Fruit fly (Drosophila melanogaster): ENCODE data around the gene TfIIEalpha.

TfIIEalpha gene

DNA sequence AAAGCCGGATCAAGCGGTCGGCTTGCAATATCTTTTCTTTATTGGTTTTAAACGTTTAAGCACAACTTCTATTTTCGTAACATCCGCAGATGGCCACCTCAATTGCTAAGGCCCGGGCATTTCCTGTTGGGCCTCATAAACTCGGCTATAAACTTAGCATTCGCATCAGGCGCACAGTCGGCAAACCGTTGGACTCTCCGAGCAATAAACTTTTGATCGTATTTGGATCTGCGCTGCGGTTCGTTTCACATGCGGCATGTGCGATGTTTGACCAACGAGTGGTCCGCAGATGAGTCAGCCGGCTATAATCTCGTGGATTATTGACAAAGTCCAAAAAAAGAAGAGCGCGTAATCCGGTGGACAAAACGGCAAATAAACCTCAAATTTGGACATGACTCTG is 30.0 kb downstream of the TfIIEalpha start (continued):
- 0 out of 2 replicates have a peak, but pooled peaks have one; percentile 37 for TF ChIP-seq sob (GFP tag; IDR thresholded peaks at IDR 0.05)
- no peak for TF ChIP-seq ERR (GFP tag; optimal IDR thresholded peaks at IDR 0.05)

DNA sequence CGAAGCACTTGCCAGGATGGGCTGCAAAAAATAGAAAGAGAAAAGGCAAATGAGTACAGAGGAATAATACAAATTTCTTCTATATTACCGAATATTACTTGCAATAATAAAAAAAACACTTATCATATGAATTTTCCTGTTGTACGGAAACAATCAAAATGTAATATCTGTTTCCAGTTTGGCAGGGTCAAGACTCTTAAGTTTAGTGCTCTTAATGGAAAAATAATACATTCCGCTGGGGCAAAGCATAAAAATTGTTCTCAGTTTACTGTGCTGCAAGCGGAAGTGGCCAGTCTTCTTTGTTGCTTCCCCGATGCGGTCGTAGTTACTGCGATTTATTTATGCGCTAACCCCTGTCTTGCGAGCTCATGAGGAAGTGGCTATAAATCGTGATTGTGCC is 31.0 kb downstream of the TfIIEalpha start:
- TF ChIP-seq org-1 (GFP tag; optimal IDR thresholded peaks at IDR 0.05) (no peak), C15 (GFP tag; IDR thresholded peaks at IDR 0.05) (no peak), sens (GFP tag) (peak; percentile 34), CG32767 (GFP tag; IDR thresholded peaks at IDR 0.05) (no peak), CG14965 (GFP tag; optimal IDR thresholded peaks at IDR 0.05; ENCODE audit: borderline replicate concordance) (no peak), CG3281 (GFP tag; optimal IDR thresholded peaks at IDR 0.05) (no peak), Antp (GFP tag; optimal IDR thresholded peaks at IDR 0.05) (no peak)

DNA sequence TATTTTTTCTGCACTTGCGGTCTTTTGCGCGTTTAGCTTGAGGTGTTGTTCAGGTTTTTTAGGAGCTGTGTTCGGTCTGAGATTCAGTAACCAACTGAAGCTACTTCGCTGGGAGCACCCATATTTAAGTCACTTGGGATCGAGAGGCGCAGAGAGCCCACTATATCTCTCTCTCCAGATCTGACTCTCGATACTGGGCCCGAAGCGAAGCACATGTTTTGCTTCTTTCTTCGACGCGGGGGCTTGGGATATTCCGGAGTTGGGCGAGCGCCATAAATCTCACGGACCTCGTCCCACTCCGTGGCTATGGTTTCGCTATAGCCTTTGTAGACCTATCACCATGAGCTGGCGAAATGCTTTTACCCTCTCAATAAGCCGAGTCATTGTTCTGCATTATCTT is 33.3 kb downstream of the TfIIEalpha start, which contains the start of gene CG14132:
Gene CG14132, minus strand, starts transcription at position 99 of the 400 bp plus-strand sequence.
- TF ChIP-seq caup (GFP tag; optimal IDR thresholded peaks at IDR 0.05; ENCODE audit: severe bottlenecking) (peak; percentile 2), NFAT (GFP tag; IDR thresholded peaks at IDR 0.05) (0 out of 2 replicates have a peak, but pooled peaks have one; percentile 43), sd (tag; optimal IDR thresholded peaks at IDR 0.05) (peak; percentile 32), ci (GFP tag; IDR thresholded peaks at IDR 0.05) (0 out of 3 replicates have a peak, but pooled peaks have one; percentile 40), Jarid2 (GFP tag; optimal IDR thresholded peaks at IDR 0.05) (peak; percentile 40), Dbx (GFP tag; IDR thresholded peaks at IDR 0.05) (0 out of 3 replicates have a peak, but pooled peaks have one; percentile 20), Opbp (GFP tag; IDR thresholded peaks at IDR 0.05; ENCODE audit: partially characterized antibody) (no peak), Deaf1 (tag; optimal IDR thresholded peaks at IDR 0.05) (peak; percentile 9), Med (GFP tag) (peak; percentile 61), chinmo (GFP tag; IDR thresholded peaks at IDR 0.05; ENCODE audit: partially characterized antibody) (0 out of 4 replicates have a peak, but pooled peaks have one; percentile 47), vvl (GFP tag; IDR thresholded peaks at IDR 0.05) (peak; percentile 48), Rfx (GFP tag; IDR thresholded peaks at IDR 0.05) (0 out of 2 replicates have a peak, but pooled peaks have one; percentile 5), CG13894 (tag; optimal IDR thresholded peaks at IDR 0.05) (peak; percentile 60), nom (GFP tag; optimal IDR thresholded peaks at IDR 0.05) (peak; percentile 55), CG16813 (GFP tag; IDR thresholded peaks at IDR 0.05; ENCODE audit: partially characterized antibody) (no peak), Trl (optimal IDR thresholded peaks at IDR 0.05) (peak; percentile 46 to 48), Trl (GFP tag; optimal IDR thresholded peaks at IDR 0.05) (no peak), CG12769 (tag; optimal IDR thresholded peaks at IDR 0.05) (peak; percentile 86), abd-A (tag; optimal IDR thresholded peaks at IDR 0.05) (no peak), PHDP (tag; optimal IDR thresholded peaks at IDR 0.05) (no peak), CG7963 (GFP tag; IDR thresholded peaks at IDR 0.05; ENCODE audit: partially characterized antibody) (no peak)

DNA sequence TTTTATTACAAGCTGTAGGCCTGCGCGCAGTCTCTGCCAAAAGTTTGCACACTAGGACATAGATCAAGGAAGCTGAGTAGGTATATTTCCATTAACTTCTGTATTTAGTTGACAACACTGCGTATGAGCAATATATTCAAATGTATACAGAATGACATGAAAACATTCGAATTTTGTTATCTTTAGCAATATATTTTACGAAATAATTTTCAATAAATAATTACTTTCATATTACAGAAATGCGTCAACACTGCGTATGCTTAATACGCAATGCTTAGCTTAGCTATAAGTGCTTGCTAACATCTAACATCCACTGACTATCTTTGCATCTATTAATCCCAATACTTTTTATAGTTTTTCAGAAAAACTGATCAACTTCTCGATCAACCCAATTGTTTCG is 34.5 kb downstream of the TfIIEalpha start:
- TF ChIP-seq CG8478 (optimal IDR thresholded peaks at IDR 0.05) (no peak), Med (GFP tag) (peak; percentile 6), CG7271 (tag; optimal IDR thresholded peaks at IDR 0.05) (no peak), CG18476 (GFP tag; optimal IDR thresholded peaks at IDR 0.05) (peak; percentile 29)

DNA sequence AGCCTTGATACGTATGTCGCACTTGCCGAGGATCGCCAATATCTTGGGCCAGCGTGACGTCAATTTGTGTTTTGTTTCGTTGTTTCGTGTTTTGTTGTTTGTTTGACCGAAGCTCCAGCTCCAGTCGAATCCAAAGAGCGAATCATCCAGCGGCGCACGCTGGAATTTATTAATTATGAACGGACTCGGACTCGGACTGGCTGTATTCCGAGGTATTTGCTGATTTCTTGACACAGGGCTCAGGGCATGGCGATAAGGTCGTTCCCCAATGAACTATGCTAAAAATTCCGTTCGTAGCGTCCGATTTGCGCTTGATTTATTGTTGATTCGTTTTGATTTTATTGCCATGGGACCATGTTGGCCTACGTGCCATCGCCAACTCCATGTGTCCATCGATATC is 35.1 kb downstream of the TfIIEalpha start:
- TF ChIP-seq chinmo (GFP tag; IDR thresholded peaks at IDR 0.05; ENCODE audit: partially characterized antibody) = 0 out of 4 replicates have a peak, but pooled peaks have one; percentile 48
- TF ChIP-seq sd (tag; optimal IDR thresholded peaks at IDR 0.05) = peak; percentile 95
- peak; percentile 64 for TF ChIP-seq CG13894 (tag; optimal IDR thresholded peaks at IDR 0.05)
- TF ChIP-seq CG13287 (GFP tag; IDR thresholded peaks at IDR 0.05; ENCODE audit: partially characterized antibody) = no peak
- TF ChIP-seq CG9215 (GFP tag; IDR thresholded peaks at IDR 0.05) = no peak
- no peak for TF ChIP-seq Dref (GFP tag; IDR thresholded peaks at IDR 0.05)
- peak; percentile 22 for TF ChIP-seq CG10543 (GFP tag; optimal IDR thresholded peaks at IDR 0.05)
- no peak for TF ChIP-seq zfh1 (GFP tag; IDR thresholded peaks at IDR 0.05)
- TF ChIP-seq CG12769 (tag; optimal IDR thresholded peaks at IDR 0.05) = peak; percentile 58
- no peak for TF ChIP-seq Ssrp (tag; optimal IDR thresholded peaks at IDR 0.05)
- no peak for TF ChIP-seq Fer3 (tag; optimal IDR thresholded peaks at IDR 0.05)

All from whole organism, embryonic.